Worm (Caenorhabditis elegans) whole organism, L4 larva: ENCODE data around the gene dnc-4.
A peak's percentile ranks its signal among the peaks of the same experiment; 100 is the strongest.

Experiments
- D1046.2 ChIP-seq: fragments of 200-800 bp; sonication (Bioruptor generic); IDR thresholded peaks from 2 replicates; pipeline ENCODE4 v1.3.6; 2022; ENCODE audit warnings: missing genetic modification characterization, missing compliant biosample characterization
- F10B5.3 ChIP-seq: sonication (generic microtip); optimal IDR thresholded peaks from 2 replicates; lab custom pipeline; 2016; ENCODE audit warnings: mild to moderate bottlenecking, missing genetic modification characterization, missing compliant biosample characterization
- R02D3.7 ChIP-seq: fragments of 150-350 bp; sonication (generic microtip); optimal IDR thresholded peaks from 3 replicates; lab custom pipeline; 2014; ENCODE audit warnings: missing biosample characterization, missing genetic modification characterization
- T20F7.1 ChIP-seq: fragments of 200-800 bp; sonication (Bioruptor generic); optimal IDR thresholded peaks from 2 replicates; lab custom pipeline; 2018; ENCODE audit warnings: mild to moderate bottlenecking, missing genetic modification characterization, missing compliant biosample characterization
- Y5F2A.4 ChIP-seq: fragments of 200-800 bp; sonication (Bioruptor generic); optimal IDR thresholded peaks from 2 replicates; lab custom pipeline; 2018; ENCODE audit warnings: mild to moderate bottlenecking, missing genetic modification characterization, missing compliant biosample characterization
- ZK546.5 ChIP-seq, 2 experiments: sonication (generic microtip); optimal IDR thresholded peaks; 2 replicates each; lab custom pipeline; 2017; ENCODE audit warnings: missing biosample characterization in 2 of 2, missing genetic modification characterization in 2 of 2
- aha-1 ChIP-seq: fragments of 150-350 bp; peaks from one replicate; lab custom pipeline; 2014; ENCODE audit warnings: missing biosample characterization, missing genetic modification characterization
- ceh-20 ChIP-seq: fragments of 200-800 bp; sonication (Bioruptor generic); IDR thresholded peaks from 2 replicates; pipeline ENCODE4 v1.3.6; 2022; ENCODE audit warnings: missing genetic modification reagents, missing genetic modification characterization, missing compliant biosample characterization
- cey-2 ChIP-seq: sonication (generic microtip); optimal IDR thresholded peaks from 3 replicates; lab custom pipeline; 2017; ENCODE audit warnings: missing genetic modification characterization, mild to moderate bottlenecking, missing compliant biosample characterization, antibody characterized with exemption, borderline replicate concordance; ENCODE audit not compliant: insufficient read depth
- daf-8 ChIP-seq: fragments of 200-800 bp; sonication (Bioruptor generic); IDR thresholded peaks from 2 replicates; pipeline ENCODE4 v1.3.6; 2022; ENCODE audit warnings: missing genetic modification characterization, missing compliant biosample characterization
- fkh-10 ChIP-seq: fragments of 150-350 bp; optimal IDR thresholded peaks from 2 replicates; lab custom pipeline; 2014; ENCODE audit warnings: missing biosample characterization, missing genetic modification reagents, missing genetic modification characterization
- hif-1 ChIP-seq, 2 experiments: sonication (generic microtip); optimal IDR thresholded peaks; 2 replicates each; lab custom pipeline; 2016 to 2017; ENCODE audit warnings: missing compliant biosample characterization in 2 of 2, missing genetic modification characterization in 2 of 2, missing genetic modification reagents in 2 of 2, missing genotype in 2 of 2, mild to moderate bottlenecking in 1 of 2
- hlh-11 ChIP-seq: fragments of 200-800 bp; sonication (Bioruptor generic); optimal IDR thresholded peaks from 2 replicates; lab custom pipeline; 2018; ENCODE audit warnings: mild to moderate bottlenecking, missing genetic modification characterization, missing compliant biosample characterization
- hlh-30 ChIP-seq: sonication (generic microtip); optimal IDR thresholded peaks from 2 replicates; lab custom pipeline; 2017; ENCODE audit warnings: antibody characterized with exemption, mild to moderate bottlenecking, missing genetic modification characterization, missing compliant biosample characterization; ENCODE audit not compliant: insufficient read depth
- hmg-1.1 ChIP-seq: fragments of 200-800 bp; sonication (Bioruptor generic); IDR thresholded peaks from 2 replicates; pipeline ENCODE4 v1.3.6; 2022; ENCODE audit warnings: missing genetic modification reagents, missing genetic modification characterization, missing compliant biosample characterization
- lim-7 ChIP-seq: fragments of 200-800 bp; sonication (Bioruptor generic); IDR thresholded peaks from 2 replicates; pipeline ENCODE4 v1.3.6; 2022; ENCODE audit warnings: missing genetic modification characterization, missing compliant biosample characterization
- lin-13 ChIP-seq: fragments of 150-350 bp; optimal IDR thresholded peaks from 2 replicates; lab custom pipeline; 2014; ENCODE audit warnings: missing biosample characterization, missing genetic modification reagents, missing genetic modification characterization
- lin-15B ChIP-seq: fragments of 150-350 bp; sonication (generic microtip); optimal IDR thresholded peaks from 3 replicates; lab custom pipeline; 2014; ENCODE audit warnings: missing biosample characterization, missing genetic modification characterization
- lin-38 ChIP-seq: fragments of 200-800 bp; sonication (Bioruptor generic); IDR thresholded peaks from 2 replicates; pipeline ENCODE4 v1.3.6; 2022; ENCODE audit warnings: missing genetic modification reagents, missing genetic modification characterization, missing compliant biosample characterization
- lin-39 ChIP-seq: fragments of 150-350 bp; optimal IDR thresholded peaks from 2 replicates; lab custom pipeline; 2014; ENCODE audit warnings: missing biosample characterization, missing genetic modification reagents, missing genetic modification characterization
- lir-3 ChIP-seq: sonication (generic microtip); optimal IDR thresholded peaks from 2 replicates; lab custom pipeline; 2016; ENCODE audit warnings: mild to moderate bottlenecking, missing genetic modification characterization, missing compliant biosample characterization
- lsy-2 ChIP-seq, 2 experiments: fragments of 150-350 bp in 1 of 2; sonication (generic microtip) in 1 of 2; optimal IDR thresholded peaks; 2 replicates each; lab custom pipeline; 2014 to 2017; ENCODE audit warnings: missing biosample characterization in 2 of 2, missing genetic modification characterization in 2 of 2
- mdl-1 ChIP-seq, 2 experiments: fragments of 150-350 bp in 1 of 2; sonication (generic microtip) in 1 of 2; optimal IDR thresholded peaks; 2 replicates each; lab custom pipeline; 2014 to 2017; ENCODE audit warnings: missing biosample characterization in 2 of 2, missing genetic modification characterization in 2 of 2
- mdt-29 ChIP-seq: fragments of 200-800 bp; sonication (Bioruptor generic); IDR thresholded peaks from 2 replicates; pipeline ENCODE4 v1.3.6; 2022; ENCODE audit warnings: missing genetic modification reagents, missing genetic modification characterization, missing compliant biosample characterization
- mep-1 ChIP-seq: fragments of 150-350 bp; sonication (generic microtip); optimal IDR thresholded peaks from 3 replicates; lab custom pipeline; 2014; ENCODE audit warnings: missing biosample characterization, missing genetic modification characterization
- mes-2 ChIP-seq: sonication (generic microtip); optimal IDR thresholded peaks from 2 replicates; lab custom pipeline; 2016; ENCODE audit warnings: missing genotype, mild to moderate bottlenecking, missing genetic modification characterization, missing compliant biosample characterization; ENCODE audit not compliant: poor library complexity, severe bottlenecking
- nhr-11 ChIP-seq: fragments of 150-350 bp; optimal IDR thresholded peaks from 2 replicates; lab custom pipeline; 2014; ENCODE audit warnings: missing biosample characterization, missing genetic modification characterization
- nhr-28 ChIP-seq: fragments of 150-350 bp; optimal IDR thresholded peaks from 2 replicates; lab custom pipeline; 2014; ENCODE audit warnings: missing biosample characterization, missing genetic modification characterization
- nhr-41 ChIP-seq: fragments of 200-800 bp; sonication (Bioruptor generic); IDR thresholded peaks from 2 replicates; pipeline ENCODE4 v1.3.6; 2022; ENCODE audit warnings: missing genetic modification reagents, missing genetic modification characterization, missing compliant biosample characterization
- nhr-6 ChIP-seq: fragments of 150-350 bp; optimal IDR thresholded peaks from 2 replicates; lab custom pipeline; 2014; ENCODE audit warnings: missing biosample characterization, missing genetic modification characterization
- pqm-1 ChIP-seq: sonication (generic microtip); optimal IDR thresholded peaks from 2 replicates; lab custom pipeline; 2017; ENCODE audit warnings: missing biosample characterization, missing genetic modification characterization
- set-16 ChIP-seq: fragments of 200-800 bp; sonication (Bioruptor generic); IDR thresholded peaks from 2 replicates; pipeline ENCODE4 v1.3.6; 2022; ENCODE audit warnings: missing genetic modification reagents, missing genetic modification characterization, missing compliant biosample characterization
- skn-1 ChIP-seq: fragments of 150-350 bp; optimal IDR thresholded peaks from 2 replicates; lab custom pipeline; 2014; ENCODE audit warnings: missing biosample characterization, missing genetic modification characterization
- spr-1 ChIP-seq: sonication (generic microtip); optimal IDR thresholded peaks from 2 replicates; lab custom pipeline; 2016; ENCODE audit warnings: mild to moderate bottlenecking, missing genetic modification characterization, missing compliant biosample characterization
- unc-130 ChIP-seq: sonication (generic microtip); optimal IDR thresholded peaks from 2 replicates; lab custom pipeline; 2016; ENCODE audit warnings: missing genetic modification reagents, missing genetic modification characterization, missing compliant biosample characterization
- unc-62 ChIP-seq, 3 experiments: fragments of 150-350 bp in 1 of 3; sonication (generic microtip); optimal IDR thresholded peaks in 2 of 3; peaks in 1 of 3; 1 replicate in 1 of 3; 2 replicates in 2 of 3; lab custom pipeline; 2014 to 2017; ENCODE audit warnings: missing biosample characterization in 3 of 3, missing genetic modification characterization in 3 of 3, missing genetic modification reagents in 3 of 3, missing genotype in 1 of 3
- zip-11 ChIP-seq: fragments of 200-800 bp; sonication (Bioruptor generic); IDR thresholded peaks from 2 replicates; pipeline ENCODE4 v1.3.6; 2022; ENCODE audit warnings: missing genetic modification characterization, missing compliant biosample characterization

The dnc-4 gene

DNA sequence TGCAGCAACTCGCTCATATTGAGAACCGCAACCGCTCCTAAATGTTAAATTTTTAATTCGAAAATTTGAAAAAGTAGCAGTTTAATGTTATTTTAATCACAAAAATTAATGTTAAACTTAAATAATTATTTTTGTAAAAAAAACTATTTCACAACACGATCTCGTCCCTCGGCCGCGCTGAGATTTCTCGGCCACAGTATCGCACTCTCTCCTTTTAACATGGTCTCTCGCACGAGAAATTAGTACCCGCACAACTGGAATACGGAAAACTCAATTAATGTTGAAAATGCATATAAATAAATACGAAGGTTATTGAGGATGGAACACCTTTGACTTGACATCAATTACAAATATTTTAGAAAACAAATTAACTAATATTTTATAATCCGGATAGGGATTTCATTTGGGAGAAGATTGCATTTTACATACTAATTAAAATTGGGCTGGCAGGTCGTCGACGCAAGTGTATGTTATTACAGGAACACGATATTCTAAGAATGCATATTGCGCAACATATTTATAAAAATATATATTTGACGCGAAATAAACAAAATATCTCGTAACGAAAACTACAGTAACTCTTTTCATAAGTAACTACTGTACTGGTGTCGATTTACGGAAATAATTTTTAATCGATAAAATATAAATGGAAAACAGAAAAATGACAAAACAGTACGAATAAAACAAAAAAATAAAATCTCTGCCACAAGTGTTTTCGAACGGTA is at the start of gene dnc-4:
TSS of gene dnc-4 (minus strand) at position 37 of the 725 bp plus-strand sequence.
- TF ChIP-seq nhr-28 (tag; lab: Kevin White, UChicago) (peak; percentile 20), ceh-20 (GFP tag; lab: Robert Waterston, UW) (no peak), lsy-2 (tag; optimal IDR thresholded peaks at IDR 0.05; lab: Kevin White, UChicago) (peak in 1 of 2 experiments; percentile 48), hif-1 (tag; optimal IDR thresholded peaks at IDR 0.05; lab: Kevin White, UChicago) (peak in 1 of 2 experiments; percentile 31), mes-2 (tag; lab: Kevin White, UChicago) (peak; percentile 85), fkh-10 (GFP tag; lab: Kevin White, UChicago) (no peak), unc-130 (GFP tag; lab: Kevin White, UChicago) (peak; percentile 20), unc-62 (GFP tag; optimal IDR thresholded peaks at IDR 0.05 in 1 of 2; lab: Kevin White, UChicago) (peak in 1 of 2 experiments; percentile 44), unc-62 (tag; optimal IDR thresholded peaks at IDR 0.05; lab: Kevin White, UChicago) (no peak), R02D3.7 (tag; lab: Kevin White, UChicago) (peak; percentile 27)

DNA sequence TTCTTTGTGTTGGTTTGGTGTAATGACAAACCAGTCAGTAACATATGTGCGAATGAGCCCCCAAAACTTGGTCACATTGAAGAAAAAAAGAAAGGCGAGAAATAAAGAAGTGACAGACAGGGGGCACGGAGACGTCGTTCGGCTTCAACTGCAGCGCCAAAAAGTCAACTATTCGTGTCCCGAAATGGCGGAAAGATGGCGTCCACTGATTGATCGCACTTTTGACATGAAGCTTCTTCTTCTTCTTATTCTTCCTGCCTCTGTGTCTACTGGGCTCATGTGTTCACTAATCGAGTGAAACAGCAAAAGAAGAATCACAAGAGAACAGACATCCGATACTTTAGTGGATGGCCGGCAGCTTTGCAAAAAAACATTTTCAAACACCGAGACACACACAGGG is 49.5 kb upstream of the dnc-4 start:
- TF ChIP-seq ceh-20 (GFP tag; lab: Robert Waterston, UW) (peak; percentile 69; the same call in 1 of the 2 replicates), F10B5.3 (no peak), mdl-1 (tag; optimal IDR thresholded peaks at IDR 0.05; lab: Kevin White, UChicago) (no peak), lsy-2 (tag; optimal IDR thresholded peaks at IDR 0.05; lab: Kevin White, UChicago) (peak in 1 of 2 experiments; percentile 24), hif-1 (tag; optimal IDR thresholded peaks at IDR 0.05; lab: Kevin White, UChicago) (no peak), mep-1 (tag; lab: Kevin White, UChicago) (peak; percentile 20), lim-7 (no peak), nhr-28 (tag; lab: Kevin White, UChicago) (no peak), set-16 (GFP tag; lab: Robert Waterston, UW) (no peak), nhr-41 (GFP tag; lab: Robert Waterston, UW) (no peak), mdt-29 (GFP tag; lab: Robert Waterston, UW) (no peak), pqm-1 (no peak), hlh-11 (tag; lab: Kevin White, UChicago) (peak; percentile 24), lir-3 (tag; lab: Kevin White, UChicago) (no peak), hlh-30 (tag; lab: Kevin White, UChicago) (peak; percentile 22), skn-1 (no peak), daf-8 (GFP tag; lab: Robert Waterston, UW) (no peak), R02D3.7 (tag; lab: Kevin White, UChicago) (no peak), zip-11 (no peak), lin-39 (tag; lab: Kevin White, UChicago) (peak; percentile 18), Y5F2A.4 (GFP tag; lab: Kevin White, UChicago) (no peak), ZK546.5 (tag; optimal IDR thresholded peaks at IDR 0.05; lab: Kevin White, UChicago) (no peak), lin-13 (GFP tag; lab: Kevin White, UChicago) (no peak), nhr-11 (tag; lab: Kevin White, UChicago) (no peak), nhr-6 (no peak), T20F7.1 (GFP tag; lab: Kevin White, UChicago) (no peak), cey-2 (no peak), D1046.2 (no peak), lin-38 (GFP tag; lab: Robert Waterston, UW) (no peak), aha-1 (tag; lab: Kevin White, UChicago) (peak; percentile 92), spr-1 (tag; lab: Kevin White, UChicago) (no peak), hmg-1.1 (GFP tag; lab: Robert Waterston, UW) (peak; percentile 30; the same call in 1 of the 2 replicates), lin-15B (tag; lab: Kevin White, UChicago) (no peak), unc-62 (GFP tag; optimal IDR thresholded peaks at IDR 0.05 in 1 of 2; lab: Kevin White, UChicago) (peak in 1 of 2 experiments; percentile 92), unc-62 (tag; optimal IDR thresholded peaks at IDR 0.05; lab: Kevin White, UChicago) (no peak)
- TF ChIP-seq, all 104 proteins: peak for 9
